Fruit fly (Drosophila melanogaster) whole organism, pupa: ENCODE results near the gene abd-A.

ENCODE experiments used
- CG14655 ChIP-seq: fragments of 200-800 bp; sonication (Bioruptor generic); optimal IDR thresholded peaks from 3 replicates; lab custom pipeline; 2017; ENCODE audit warnings: mild to moderate bottlenecking, missing biosample characterization, missing genetic modification reagents, missing genetic modification characterization
- CG34367 ChIP-seq: fragments of 200-800 bp; sonication (Bioruptor generic); optimal IDR thresholded peaks from 2 replicates; lab custom pipeline; 2018; ENCODE audit warnings: missing biosample characterization, mild to moderate bottlenecking, missing genetic modification characterization
- CG4496 ChIP-seq: fragments of 200-800 bp; sonication (Bioruptor generic); IDR thresholded peaks from 3 replicates; pipeline ENCODE4 v1.3.6; 2022; ENCODE audit warnings: missing biosample characterization, missing genetic modification characterization
- D1 ChIP-seq: fragments of 200-800 bp; sonication (Bioruptor generic); optimal IDR thresholded peaks from 2 replicates; lab custom pipeline; 2018; ENCODE audit warnings: missing biosample characterization, mild to moderate bottlenecking, missing genetic modification characterization, moderate library complexity
- Ets98B ChIP-seq: fragments of 200-800 bp; sonication (Bioruptor generic); IDR thresholded peaks from 2 replicates; pipeline ENCODE4 v1.3.6; 2022; ENCODE audit warnings: missing biosample characterization, missing genetic modification characterization
- Pif1A ChIP-seq: fragments of 200-800 bp; sonication (Bioruptor generic); optimal IDR thresholded peaks from 3 replicates; lab custom pipeline; 2016; ENCODE audit warnings: missing biosample characterization, missing genetic modification characterization
- fd96Ca ChIP-seq: fragments of 200-800 bp; sonication (Bioruptor generic); IDR thresholded peaks from 3 replicates; pipeline ENCODE4 v1.3.6; 2022; ENCODE audit warnings: missing biosample characterization, missing genetic modification characterization

- TF ChIP-seq Ets98B (no peak), CG14655 (GFP tag; lab: Kevin White, UChicago) (no peak), CG34367 (tag; lab: Kevin White, UChicago) (no peak), fd96Ca (GFP tag; lab: Robert Waterston, UW) (no peak), D1 (tag; lab: Kevin White, UChicago) (no peak), CG4496 (GFP tag; lab: Robert Waterston, UW) (no peak), Pif1A (no peak)
Measured at dm6 chr3R:16831924-16832323, 2.1 kb upstream of the abd-A start.
